Fruit fly (Drosophila melanogaster): Measurements from ENCODE around the gene CG10864.

The CG10864 gene

dm6 chr3R:18396801-18397604 lies 14.4 kb downstream of the CG10864 start, which contains the start of gene Vti1b (continued):
- TF ChIP-seq CG18011 (GFP tag; optimal IDR thresholded peaks at IDR 0.05) (peak; percentile 73), CG9215 (GFP tag; IDR thresholded peaks at IDR 0.05) (peak; percentile 91), CG1024 (GFP tag; IDR thresholded peaks at IDR 0.05) (peak; percentile 87), Lhr (GFP tag; optimal IDR thresholded peaks at IDR 0.05) (peak; percentile 73), CG6175 (GFP tag; IDR thresholded peaks at IDR 0.05) (peak; percentile 80; the same call in 2 of the 3 replicates), CG17359 (tag; optimal IDR thresholded peaks at IDR 0.05) (peak; percentile 97), trh (GFP tag; optimal IDR thresholded peaks at IDR 0.05) (peak; percentile 63), Adf1 (GFP tag; IDR thresholded peaks at IDR 0.05) (peak; percentile 65), CG3838 (GFP tag; optimal IDR thresholded peaks at IDR 0.05) (peak; percentile 89), onecut (GFP tag; IDR thresholded peaks at IDR 0.05) (peak; percentile 89), HLH4C (GFP tag; IDR thresholded peaks at IDR 0.05; ENCODE audit: partially characterized antibody) (peak; percentile 35; the same call in 1 of the 3 replicates), CG10274 (GFP tag; optimal IDR thresholded peaks at IDR 0.05) (peak; percentile 83), CG13624 (GFP tag; optimal IDR thresholded peaks at IDR 0.05) (peak; percentile 90), CG17912 (GFP tag; optimal IDR thresholded peaks at IDR 0.05) (peak; percentile 60), CG6272 (GFP tag; IDR thresholded peaks at IDR 0.05) (peak; percentile 88), vvl (GFP tag; IDR thresholded peaks at IDR 0.05) (peak; percentile 97), ftz-f1 (GFP tag; optimal IDR thresholded peaks at IDR 0.05) (peak; percentile 93), CHES-1-like (GFP tag; optimal IDR thresholded peaks at IDR 0.05) (peak; percentile 90), usp (GFP tag; optimal IDR thresholded peaks at IDR 0.05) (no peak), ase (GFP tag; IDR thresholded peaks at IDR 0.05) (peak; percentile 85), CG3163 (GFP tag; optimal IDR thresholded peaks at IDR 0.05) (peak; percentile 84), CG31365 (tag; optimal IDR thresholded peaks at IDR 0.05) (peak; percentile 83), Bteb2 (GFP tag; optimal IDR thresholded peaks at IDR 0.05) (peak; percentile 90), Eip74EF (GFP tag; optimal IDR thresholded peaks at IDR 0.05) (peak in 1 of 2 experiments; percentile 92), ab (GFP tag; optimal IDR thresholded peaks at IDR 0.05) (peak; percentile 94), slou (GFP tag; optimal IDR thresholded peaks at IDR 0.05) (peak; percentile 72), lov (optimal IDR thresholded peaks at IDR 0.05) (no peak), lov (GFP tag; IDR thresholded peaks at IDR 0.05) (peak; percentile 77; the same call in 1 of the 3 replicates), CG3065 (GFP tag; optimal IDR thresholded peaks at IDR 0.05) (peak; percentile 87), wek (GFP tag; optimal IDR thresholded peaks at IDR 0.05) (peak; percentile 60), Fer3 (tag; optimal IDR thresholded peaks at IDR 0.05) (peak; percentile 93), CG15479 (GFP tag; optimal IDR thresholded peaks at IDR 0.05) (no peak), Hmr (GFP tag; optimal IDR thresholded peaks at IDR 0.05) (peak; percentile 90), Bdp1 (GFP tag; optimal IDR thresholded peaks at IDR 0.05) (peak; percentile 82), Trl (optimal IDR thresholded peaks at IDR 0.05) (peak; percentile 87 to 94), Trl (GFP tag; optimal IDR thresholded peaks at IDR 0.05) (peak; percentile 82), NK7.1 (GFP tag; optimal IDR thresholded peaks at IDR 0.05) (peak; percentile 83), CG7556 (GFP tag; optimal IDR thresholded peaks at IDR 0.05) (peak; percentile 93), hb (GFP tag; IDR thresholded peaks at IDR 0.05; ENCODE audit: partially characterized antibody) (no peak), sna (GFP tag; IDR thresholded peaks at IDR 0.05; ENCODE audit: partially characterized antibody) (0 out of 2 replicates have a peak, but pooled peaks have one; percentile 31), CG30431 (GFP tag; optimal IDR thresholded peaks at IDR 0.05) (peak; percentile 92), sr (GFP tag; IDR thresholded peaks at IDR 0.05) (peak; percentile 87), Usf (GFP tag; optimal IDR thresholded peaks at IDR 0.05) (peak; percentile 83), dysf (GFP tag; IDR thresholded peaks at IDR 0.05) (peak; percentile 93), MBD-R2 (GFP tag; IDR thresholded peaks at IDR 0.05) (peak; percentile 55; the same call in 1 of the 2 replicates), hth (optimal IDR thresholded peaks at IDR 0.05) (no peak), zen (tag; optimal IDR thresholded peaks at IDR 0.05) (peak; percentile 89), CG4707 (GFP tag; optimal IDR thresholded peaks at IDR 0.05) (peak; percentile 91), Opbp (GFP tag; IDR thresholded peaks at IDR 0.05; ENCODE audit: partially characterized antibody) (no peak)

Measured in whole organism, embryonic.